Fruit fly (Drosophila melanogaster) whole organism, pupa: ENCODE data around the gene CG12155.

Source experiments
- CG10348 ChIP-seq: fragments of 200-800 bp; sonication (Bioruptor generic); IDR thresholded peaks from 2 replicates; pipeline ENCODE4 v1.3.6; 2022; ENCODE audit warnings: missing biosample characterization, missing genetic modification characterization
- CG12605 ChIP-seq: fragments of 200-800 bp; sonication (Bioruptor generic); IDR thresholded peaks from 2 replicates; pipeline ENCODE4 v1.3.6; 2022; ENCODE audit warnings: missing biosample characterization, missing genetic modification characterization
- CG15710 ChIP-seq: fragments of 200-800 bp; sonication (Bioruptor generic); optimal IDR thresholded peaks from 2 replicates; lab custom pipeline; 2018; ENCODE audit warnings: missing biosample characterization, mild to moderate bottlenecking, missing genetic modification characterization, moderate library complexity
- CG17806 ChIP-seq: fragments of 200-800 bp; sonication (Bioruptor generic); optimal IDR thresholded peaks from 2 replicates; lab custom pipeline; 2018; ENCODE audit warnings: missing biosample characterization, mild to moderate bottlenecking, missing genetic modification characterization, moderate library complexity
- CG32121 ChIP-seq: fragments of 200-800 bp; sonication (Bioruptor generic); IDR thresholded peaks from 2 replicates; pipeline ENCODE4 v1.3.6; 2022; ENCODE audit warnings: missing biosample characterization, missing genetic modification characterization
- CG34367 ChIP-seq: fragments of 200-800 bp; sonication (Bioruptor generic); optimal IDR thresholded peaks from 2 replicates; lab custom pipeline; 2018; ENCODE audit warnings: missing biosample characterization, mild to moderate bottlenecking, missing genetic modification characterization
- CG8159 ChIP-seq: fragments of 200-800 bp; sonication (Bioruptor generic); optimal IDR thresholded peaks from 3 replicates; lab custom pipeline; 2018; ENCODE audit warnings: missing biosample characterization, mild to moderate bottlenecking, missing genetic modification characterization, moderate library complexity
- CG9948 ChIP-seq: fragments of 200-800 bp; sonication (Bioruptor generic); optimal IDR thresholded peaks from 2 replicates; lab custom pipeline; 2018; ENCODE audit warnings: missing biosample characterization, mild to moderate bottlenecking, missing genetic modification characterization, moderate library complexity
- EcR ChIP-seq: fragments of 200-800 bp; sonication (Bioruptor generic); optimal IDR thresholded peaks from 3 replicates; lab custom pipeline; 2019; ENCODE audit warnings: missing biosample characterization, missing genetic modification characterization, mild to moderate bottlenecking, moderate library complexity, missing genetic modification reagents
- Ets98B ChIP-seq: fragments of 200-800 bp; sonication (Bioruptor generic); IDR thresholded peaks from 2 replicates; pipeline ENCODE4 v1.3.6; 2022; ENCODE audit warnings: missing biosample characterization, missing genetic modification characterization
- Pif1A ChIP-seq: fragments of 200-800 bp; sonication (Bioruptor generic); optimal IDR thresholded peaks from 3 replicates; lab custom pipeline; 2016; ENCODE audit warnings: missing biosample characterization, missing genetic modification characterization
- fd96Ca ChIP-seq: fragments of 200-800 bp; sonication (Bioruptor generic); IDR thresholded peaks from 3 replicates; pipeline ENCODE4 v1.3.6; 2022; ENCODE audit warnings: missing biosample characterization, missing genetic modification characterization
- gl ChIP-seq: fragments of 200-800 bp; sonication (Bioruptor generic); optimal IDR thresholded peaks from 2 replicates; lab custom pipeline; 2018; ENCODE audit warnings: missing biosample characterization, mild to moderate bottlenecking, missing genetic modification characterization

DNA sequence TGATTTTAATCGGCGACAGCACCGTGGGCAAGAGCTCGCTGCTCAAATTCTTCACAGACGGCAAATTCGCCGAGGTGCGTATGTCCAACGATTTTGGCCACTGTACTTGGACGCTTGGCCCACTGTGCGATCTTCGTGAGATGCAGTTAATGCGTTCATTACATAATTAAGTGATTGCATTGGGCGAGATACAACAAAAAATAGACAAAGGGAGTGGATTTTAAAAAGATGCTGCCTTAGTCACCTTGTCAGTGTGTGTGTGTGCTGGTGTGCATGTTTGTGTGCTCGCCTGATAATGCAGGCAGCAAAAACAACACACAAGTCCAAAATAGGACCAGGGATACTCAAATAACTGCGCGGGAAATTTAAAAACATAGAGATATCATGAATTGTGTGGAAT lies 6.7 kb downstream of the CG12155 start:
- TF ChIP-seq CG8159 (no peak), CG10348 (GFP tag; lab: Robert Waterston, UW) (no peak), Ets98B (no peak), fd96Ca (GFP tag; lab: Robert Waterston, UW) (no peak), gl (tag; lab: Kevin White, UChicago) (peak; percentile 58), CG32121 (GFP tag; lab: Robert Waterston, UW) (no peak), EcR (GFP tag; lab: Kevin White, UChicago) (peak; percentile 4), CG17806 (no peak), CG34367 (tag; lab: Kevin White, UChicago) (peak; percentile 33), Pif1A (no peak), CG9948 (tag; lab: Kevin White, UChicago) (no peak), CG15710 (no peak), CG12605 (GFP tag; lab: Robert Waterston, UW) (peak; percentile 9; the same call in 1 of the 2 replicates)
